Worm (Caenorhabditis elegans) whole organism, L4/young adult: ENCODE results near the gene ttr-25.
A peak's percentile ranks its signal among the peaks of the same experiment; 100 is the strongest.

Source experiments
- W03F9.2 ChIP-seq: fragments of 150-350 bp; optimal IDR thresholded peaks from 2 replicates; lab custom pipeline; 2014; ENCODE audit warnings: missing biosample characterization, missing genetic modification characterization
- dao-5 ChIP-seq: sonication (generic microtip); optimal IDR thresholded peaks from 2 replicates; lab custom pipeline; 2016; ENCODE audit warnings: missing genotype, missing genetic modification characterization, moderate library complexity, missing compliant biosample characterization
- him-1 ChIP-seq: sonication (generic microtip); optimal IDR thresholded peaks from 2 replicates; lab custom pipeline; 2016; ENCODE audit warnings: missing genotype, missing genetic modification reagents, missing genetic modification characterization, missing compliant biosample characterization

Gene ttr-25

ce11 chrV:18556488-18556887 is at the start of gene ttr-25, which contains the start of gene ttr-24:
ttr-25 (plus strand) TSS chrV:18556714.
ttr-24 (minus strand) TSS chrV:18556643.
- TF ChIP-seq him-1 (tag; lab: Kevin White, UChicago) = no peak
- no peak for TF ChIP-seq W03F9.2 (tag; lab: Kevin White, UChicago)
- no peak for TF ChIP-seq dao-5

ce11 chrV:18506772-18507171 is 49.7 kb upstream of the ttr-25 start:
- TF ChIP-seq dao-5 (no peak), him-1 (tag; lab: Kevin White, UChicago) (no peak), W03F9.2 (tag; lab: Kevin White, UChicago) (no peak)

- TF ChIP-seq W03F9.2 (tag; lab: Kevin White, UChicago) = no peak
- no peak for TF ChIP-seq him-1 (tag; lab: Kevin White, UChicago)
- no peak for TF ChIP-seq dao-5
Measured at ce11 chrV:18508564-18508963, 48.0 kb upstream of the ttr-25 start, which contains the start of gene Y51A2D.1. Y51A2D.1 (plus strand) TSS chrV:18508864.

- TF ChIP-seq W03F9.2 (tag; lab: Kevin White, UChicago) (no peak), dao-5 (no peak), him-1 (tag; lab: Kevin White, UChicago) (no peak)
Measured at ce11 chrV:18511847-18512246, 44.7 kb upstream of the ttr-25 start.

ce11 chrV:18516496-18516895 is 40.0 kb upstream of the ttr-25 start, which contains the start of gene hmit-1.1:
hmit-1.1 (plus strand) TSS chrV:18516789.
- TF ChIP-seq W03F9.2 (tag; lab: Kevin White, UChicago) = no peak
- TF ChIP-seq him-1 (tag; lab: Kevin White, UChicago) = no peak
- TF ChIP-seq dao-5 = no peak

ce11 chrV:18524460-18524859 is 32.1 kb upstream of the ttr-25 start, which contains the start of gene hmit-1.2:
hmit-1.2 (plus strand) TSS chrV:18524760.
- TF ChIP-seq W03F9.2 (tag; lab: Kevin White, UChicago) (no peak), dao-5 (no peak), him-1 (tag; lab: Kevin White, UChicago) (no peak)

- TF ChIP-seq W03F9.2 (tag; lab: Kevin White, UChicago) (peak; percentile 40), dao-5 (no peak), him-1 (tag; lab: Kevin White, UChicago) (no peak)
Measured at ce11 chrV:18533606-18534005, 22.9 kb upstream of the ttr-25 start, which contains the start of gene ints-5. ints-5 (plus strand) TSS chrV:18533953.

- TF ChIP-seq dao-5 = no peak
- no peak for TF ChIP-seq W03F9.2 (tag; lab: Kevin White, UChicago)
- TF ChIP-seq him-1 (tag; lab: Kevin White, UChicago) = no peak
Measured at ce11 chrV:18536015-18536414, 20.5 kb upstream of the ttr-25 start.

ce11 chrV:18553750-18554149 is 2.8 kb upstream of the ttr-25 start, which contains the start of gene Y51A2D.8:
Y51A2D.8 (minus strand) TSS chrV:18553850.
- TF ChIP-seq him-1 (tag; lab: Kevin White, UChicago) (no peak), dao-5 (no peak), W03F9.2 (tag; lab: Kevin White, UChicago) (no peak)

- TF ChIP-seq W03F9.2 (tag; lab: Kevin White, UChicago) (no peak), him-1 (tag; lab: Kevin White, UChicago) (no peak), dao-5 (no peak)
Measured at ce11 chrV:18560188-18560587, 3.7 kb downstream of the ttr-25 start, which contains the start of gene ttr-26. ttr-26 (minus strand) TSS chrV:18560288.

- no peak for TF ChIP-seq dao-5
- no peak for TF ChIP-seq him-1 (tag; lab: Kevin White, UChicago)
- TF ChIP-seq W03F9.2 (tag; lab: Kevin White, UChicago) = no peak
Measured at ce11 chrV:18560944-18561343, 4.4 kb downstream of the ttr-25 start.

ce11 chrV:18564786-18565185 is 8.3 kb downstream of the ttr-25 start, which contains the start of gene srg-34:
srg-34 (minus strand) TSS chrV:18564886.
- TF ChIP-seq W03F9.2 (tag; lab: Kevin White, UChicago) (no peak), dao-5 (no peak), him-1 (tag; lab: Kevin White, UChicago) (no peak)

- no peak for TF ChIP-seq him-1 (tag; lab: Kevin White, UChicago)
- no peak for TF ChIP-seq W03F9.2 (tag; lab: Kevin White, UChicago)
- no peak for TF ChIP-seq dao-5
Measured at ce11 chrV:18565621-18566020, 9.1 kb downstream of the ttr-25 start.

ce11 chrV:18569445-18569844 is 12.9 kb downstream of the ttr-25 start:
- no peak for TF ChIP-seq dao-5
- no peak for TF ChIP-seq him-1 (tag; lab: Kevin White, UChicago)
- TF ChIP-seq W03F9.2 (tag; lab: Kevin White, UChicago) = no peak

- TF ChIP-seq W03F9.2 (tag; lab: Kevin White, UChicago) (no peak), dao-5 (no peak), him-1 (tag; lab: Kevin White, UChicago) (no peak)
Measured at ce11 chrV:18571533-18571932, 15.0 kb downstream of the ttr-25 start, which contains the start of gene Y51A2D.21. Y51A2D.21 (plus strand) TSS chrV:18571833.
